Worm (Caenorhabditis elegans): ENCODE measurements around the gene Y38H6C.20.

Gene Y38H6C.20

DNA sequence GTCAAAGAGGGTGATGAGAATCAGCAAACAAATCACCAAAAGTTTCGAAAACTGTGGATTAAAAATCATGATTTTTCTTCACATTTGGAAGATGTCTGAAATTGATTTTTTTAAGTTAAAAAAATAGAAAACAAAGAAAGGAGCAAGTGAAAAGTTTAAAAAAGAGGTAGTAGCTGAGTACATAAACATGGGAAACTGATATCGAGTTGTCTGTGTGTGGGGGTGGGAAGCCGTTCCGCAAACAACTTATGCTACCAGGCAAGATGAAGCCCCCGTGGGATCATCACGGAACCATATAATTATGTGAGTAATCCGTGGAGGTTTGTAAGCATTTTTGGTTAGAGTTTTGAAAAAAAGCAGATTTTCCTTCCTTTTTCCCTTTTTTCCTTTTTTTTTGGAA is at the start of gene Y38H6C.20:
Y38H6C.20 (minus strand) TSS at position 101 of the 400 bp plus-strand sequence.
- TF ChIP-seq zag-1 (tag; optimal IDR thresholded peaks at IDR 0.05): no peak
- no peak for TF ChIP-seq lin-15B (tag; optimal IDR thresholded peaks at IDR 0.05)
- TF ChIP-seq mml-1 (tag; optimal IDR thresholded peaks at IDR 0.05): no peak
- TF ChIP-seq ceh-9 (tag; optimal IDR thresholded peaks at IDR 0.05): no peak
- no peak for TF ChIP-seq lin-39 (tag; optimal IDR thresholded peaks at IDR 0.05)
- TF ChIP-seq fkh-2 (tag; optimal IDR thresholded peaks at IDR 0.05): no peak
- TF ChIP-seq nhr-23 (tag; optimal IDR thresholded peaks at IDR 0.05): no peak
- no peak for TF ChIP-seq ztf-4 (tag; optimal IDR thresholded peaks at IDR 0.05)
- TF ChIP-seq unc-62 (GFP tag; optimal IDR thresholded peaks at IDR 0.05): no peak

DNA sequence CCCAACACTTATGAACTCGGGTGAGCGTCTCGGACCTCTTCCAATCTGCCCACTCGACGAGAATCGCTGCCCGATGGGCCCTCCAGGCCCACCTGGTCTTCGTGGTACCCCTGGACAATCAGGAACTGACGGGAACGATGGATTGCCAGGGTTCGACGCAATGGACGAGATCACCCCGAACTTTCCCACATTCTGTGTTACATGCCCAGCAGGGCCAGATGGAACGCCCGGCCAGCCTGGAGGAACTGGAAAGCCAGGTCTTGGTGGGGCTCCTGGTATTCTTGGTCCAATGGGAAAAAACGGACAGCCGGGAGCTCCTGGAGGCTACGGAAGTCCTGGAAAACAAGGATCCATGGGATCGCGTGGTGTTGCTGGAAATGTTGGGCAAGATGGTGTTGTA is 49.7 kb upstream of the Y38H6C.20 start:
- TF ChIP-seq ceh-16 (tag; optimal IDR thresholded peaks at IDR 0.05) (no peak), nhr-11 (tag; optimal IDR thresholded peaks at IDR 0.05) (no peak), ceh-9 (tag; optimal IDR thresholded peaks at IDR 0.05) (no peak), nhr-43 (tag; optimal IDR thresholded peaks at IDR 0.05; ENCODE audit: poor library complexity, severe bottlenecking) (no peak)

ce11 chrV:20599795-20600194 is 48.8 kb upstream of the Y38H6C.20 start, which contains the start of gene col-163:
Gene col-163 (plus strand): TSS chrV:20600095.
- no peak for TF ChIP-seq unc-62 (GFP tag; optimal IDR thresholded peaks at IDR 0.05)

DNA sequence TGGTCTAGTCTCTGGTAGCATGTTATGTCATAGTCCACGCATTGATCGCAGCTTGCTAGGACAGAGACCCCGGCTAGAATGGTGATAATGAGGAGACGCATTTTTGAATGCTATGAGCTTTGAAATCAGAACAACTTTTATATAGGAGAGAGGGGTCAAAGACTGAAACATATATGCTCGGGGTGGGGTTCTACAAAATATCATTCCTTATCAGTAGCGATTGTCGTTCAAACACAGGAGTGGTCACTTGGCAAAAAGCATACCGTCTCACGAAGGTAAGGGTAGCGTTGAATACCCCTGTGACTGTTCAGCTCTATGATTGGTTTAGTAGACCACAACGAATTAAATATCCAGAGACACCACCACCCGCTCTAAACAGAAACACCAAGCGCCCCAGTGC is 46.1 kb upstream of the Y38H6C.20 start, which contains the start of gene F46B3.1:
F46B3.1 (minus strand) TSS at position 101 of the 400 bp plus-strand sequence.
- no peak for TF ChIP-seq nhr-67 (tag; optimal IDR thresholded peaks at IDR 0.05)
- no peak for TF ChIP-seq unc-62 (GFP tag; optimal IDR thresholded peaks at IDR 0.05)
- TF ChIP-seq fos-1 (tag; optimal IDR thresholded peaks at IDR 0.05): no peak
- TF ChIP-seq ceh-9 (tag; optimal IDR thresholded peaks at IDR 0.05): no peak
- TF ChIP-seq egl-27 (tag; optimal IDR thresholded peaks at IDR 0.05): no peak
- no peak for TF ChIP-seq nhr-77 (tag; optimal IDR thresholded peaks at IDR 0.05)
- no peak for TF ChIP-seq aly-2 (tag; optimal IDR thresholded peaks at IDR 0.05)
- no peak for TF ChIP-seq skn-1 (tag; optimal IDR thresholded peaks at IDR 0.05)
- no peak for TF ChIP-seq mdl-1 (tag; optimal IDR thresholded peaks at IDR 0.05)
- no peak for TF ChIP-seq R02D3.7 (tag; optimal IDR thresholded peaks at IDR 0.05)
- no peak for TF ChIP-seq nhr-12 (tag; optimal IDR thresholded peaks at IDR 0.05)
- no peak for TF ChIP-seq lsy-12 (tag; optimal IDR thresholded peaks at IDR 0.05)
- TF ChIP-seq unc-39 (tag; optimal IDR thresholded peaks at IDR 0.05): no peak
- TF ChIP-seq sea-2 (GFP tag; optimal IDR thresholded peaks at IDR 0.05): no peak
- no peak for TF ChIP-seq ZK546.5 (tag; optimal IDR thresholded peaks at IDR 0.05)
- no peak for TF ChIP-seq fkh-2 (tag; optimal IDR thresholded peaks at IDR 0.05)
- no peak for TF ChIP-seq eor-1 (tag; optimal IDR thresholded peaks at IDR 0.05)

- no peak for TF ChIP-seq jun-1 (tag; optimal IDR thresholded peaks at IDR 0.05)
- no peak for TF ChIP-seq ama-1 (optimal IDR thresholded peaks at IDR 0.05)
- no peak for TF ChIP-seq nfya-1 (tag; optimal IDR thresholded peaks at IDR 0.05; ENCODE audit: insufficient read depth)
- no peak for TF ChIP-seq eor-1 (tag; optimal IDR thresholded peaks at IDR 0.05)
- TF ChIP-seq egl-27 (tag; optimal IDR thresholded peaks at IDR 0.05): no peak
- TF ChIP-seq ztf-11 (tag; optimal IDR thresholded peaks at IDR 0.05): no peak
- no peak for TF ChIP-seq lsy-12 (tag; optimal IDR thresholded peaks at IDR 0.05)
- TF ChIP-seq daf-12 (tag; optimal IDR thresholded peaks at IDR 0.05): no peak
- no peak for TF ChIP-seq skn-1 (tag; optimal IDR thresholded peaks at IDR 0.05)
- TF ChIP-seq tbx-2 (tag; optimal IDR thresholded peaks at IDR 0.05): no peak
- TF ChIP-seq ZK546.5 (tag; optimal IDR thresholded peaks at IDR 0.05): no peak
- TF ChIP-seq fkh-10 (GFP tag; optimal IDR thresholded peaks at IDR 0.05): no peak
- no peak for TF ChIP-seq zag-1 (tag; optimal IDR thresholded peaks at IDR 0.05)
- TF ChIP-seq lin-15B (tag; optimal IDR thresholded peaks at IDR 0.05): no peak
- TF ChIP-seq elt-3 (tag; optimal IDR thresholded peaks at IDR 0.05): no peak
- no peak for TF ChIP-seq nhr-28 (tag; optimal IDR thresholded peaks at IDR 0.05)
- TF ChIP-seq mdl-1 (tag; optimal IDR thresholded peaks at IDR 0.05): no peak
- TF ChIP-seq nhr-12 (tag; optimal IDR thresholded peaks at IDR 0.05): no peak
- no peak for TF ChIP-seq egl-5 (tag; optimal IDR thresholded peaks at IDR 0.05)
Measured at ce11 chrV:20595653-20596052, 44.7 kb upstream of the Y38H6C.20 start, which contains the start of gene F26F2.11. Gene F26F2.11 (minus strand): TSS chrV:20595753.
